Worm (Caenorhabditis elegans) whole organism, early embryonic: ENCODE measurements around the gene lpr-4.

ENCODE experiments used
- F13C5.2 ChIP-seq: sonication (generic microtip); optimal IDR thresholded peaks from 2 replicates; lab custom pipeline; 2017; ENCODE audit warnings: mild to moderate bottlenecking, missing genetic modification characterization, inconsistent platforms, missing compliant biosample characterization
- aly-1 ChIP-seq: sonication (generic microtip); optimal IDR thresholded peaks from 2 replicates; lab custom pipeline; 2016; ENCODE audit warnings: missing genetic modification characterization, missing compliant biosample characterization
- ama-1 ChIP-seq: fragments of 150-350 bp; optimal IDR thresholded peaks from 2 replicates; lab custom pipeline; 2014
- ceh-13 ChIP-seq: fragments of 200-800 bp; sonication (Bioruptor generic); optimal IDR thresholded peaks from 2 replicates; lab custom pipeline; 2018; ENCODE audit warnings: mild to moderate bottlenecking, missing genetic modification characterization, missing compliant biosample characterization
- flt-1 ChIP-seq: fragments of 200-800 bp; sonication (Bioruptor generic); IDR thresholded peaks from 2 replicates; pipeline ENCODE4 v1.3.6; 2022; ENCODE audit warnings: missing genetic modification characterization, missing compliant biosample characterization
- hnd-1 ChIP-seq: sonication (generic microtip); optimal IDR thresholded peaks from 2 replicates; lab custom pipeline; 2016; ENCODE audit warnings: missing genetic modification characterization, missing compliant biosample characterization
- pes-1 ChIP-seq: fragments of 200-800 bp; sonication (Bioruptor generic); IDR thresholded peaks from 2 replicates; pipeline ENCODE4 v1.3.6; 2022; ENCODE audit warnings: missing genetic modification reagents, missing genetic modification characterization, missing compliant biosample characterization
- sea-1 ChIP-seq: fragments of 200-800 bp; sonication (Bioruptor generic); conservative IDR thresholded peaks from 2 replicates; pipeline ENCODE4 v1.3.6; 2022; ENCODE audit warnings: missing genetic modification characterization, missing compliant biosample characterization
- tbx-37 ChIP-seq: fragments of 200-800 bp; sonication (Bioruptor generic); conservative IDR thresholded peaks from 2 replicates; pipeline ENCODE4 v1.3.6; 2022; ENCODE audit warnings: missing genetic modification reagents, missing genetic modification characterization, missing compliant biosample characterization
- tra-4 ChIP-seq: sonication (generic microtip); optimal IDR thresholded peaks from 2 replicates; lab custom pipeline; 2017; ENCODE audit warnings: missing genetic modification characterization, missing compliant biosample characterization

DNA sequence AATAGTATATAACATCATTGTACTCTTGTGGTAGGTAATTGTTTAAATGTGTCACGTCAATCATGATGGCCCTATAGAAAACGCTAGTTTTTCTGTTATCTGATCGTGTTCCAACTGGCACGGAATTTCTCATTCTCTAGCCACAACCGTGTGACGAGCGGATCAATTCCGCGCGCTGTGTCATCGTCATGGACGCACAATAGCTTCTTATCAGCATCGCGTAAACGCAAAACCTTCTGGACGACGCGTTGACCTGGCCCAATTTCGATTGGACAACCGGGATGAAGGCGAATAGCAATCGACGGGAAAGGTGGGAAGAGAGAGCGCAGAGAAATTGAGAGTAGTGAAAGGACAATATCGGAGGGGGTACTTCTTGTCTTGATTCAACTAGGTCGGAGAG, 7.9 kb upstream of the lpr-4 start, which contains the start of gene lpr-3:
- no peak for TF ChIP-seq flt-1
- TF ChIP-seq tbx-37 (GFP tag; lab: Robert Waterston, UW), result no peak
- no peak for TF ChIP-seq ama-1 (lab: Kevin White, UChicago)
- no peak for TF ChIP-seq aly-1 (tag; lab: Kevin White, UChicago)
- 0 out of 2 replicates have a peak, but pooled peaks have one; percentile 21 for TF ChIP-seq sea-1 (GFP tag; lab: Robert Waterston, UW)
- no peak for TF ChIP-seq tra-4 (tag; lab: Kevin White, UChicago)
- no peak for TF ChIP-seq pes-1 (GFP tag; lab: Robert Waterston, UW)
- no peak for TF ChIP-seq F13C5.2 (tag; lab: Kevin White, UChicago)
- no peak for TF ChIP-seq hnd-1 (tag; lab: Kevin White, UChicago)
- TF ChIP-seq ceh-13 (GFP tag; lab: Kevin White, UChicago), result no peak
